Fruit fly (Drosophila melanogaster): ENCODE data around the gene CG10097.

CG10097 gene

DNA sequence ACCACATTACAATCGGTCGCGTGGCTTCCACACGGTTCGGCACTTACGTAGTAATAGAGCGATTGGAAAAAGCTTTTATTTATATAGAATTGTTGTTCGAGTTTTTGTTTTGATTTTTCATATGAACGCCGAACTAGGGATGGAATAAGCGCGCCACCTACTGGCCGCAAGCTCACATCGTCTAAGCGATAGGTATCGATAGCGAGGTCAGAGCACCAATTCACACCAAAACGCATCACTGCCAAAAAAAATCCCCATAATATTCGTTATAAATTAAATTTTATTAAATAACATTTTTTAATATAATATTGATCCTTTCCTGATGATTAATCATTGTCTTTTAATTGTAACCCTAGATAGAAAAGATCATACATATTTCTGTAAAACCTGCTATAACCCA, 45.3 kb downstream of the CG10097 start, which contains the start of gene CG10038 (continued):
- peak; percentile 44 for TF ChIP-seq Hsf (GFP tag; optimal IDR thresholded peaks at IDR 0.05)
- no peak for TF ChIP-seq CG1529 (GFP tag; optimal IDR thresholded peaks at IDR 0.05)
- no peak for TF ChIP-seq ham (GFP tag; IDR thresholded peaks at IDR 0.05)
- TF ChIP-seq ap (GFP tag; IDR thresholded peaks at IDR 0.05): no peak
- TF ChIP-seq Atf-2 (GFP tag; optimal IDR thresholded peaks at IDR 0.05): no peak
- TF ChIP-seq Gug (GFP tag; IDR thresholded peaks at IDR 0.05): peak; percentile 62; the same call in 2 of the 4 replicates
- peak; percentile 37; the same call in 2 of the 3 replicates for TF ChIP-seq CG17361 (GFP tag; IDR thresholded peaks at IDR 0.05)
- no peak for TF ChIP-seq sens-2 (GFP tag; IDR thresholded peaks at IDR 0.05)
- peak; percentile 62 for TF ChIP-seq CG12659 (GFP tag; optimal IDR thresholded peaks at IDR 0.05)
- peak in 1 of 2 experiments; percentile 15 for TF ChIP-seq chif (GFP tag; optimal IDR thresholded peaks at IDR 0.05)
- peak; percentile 59 for TF ChIP-seq lilli (GFP tag; optimal IDR thresholded peaks at IDR 0.05)
- TF ChIP-seq CG8765 (GFP tag; IDR thresholded peaks at IDR 0.05): no peak; the same call in 1 of the 2 replicates
- peak; percentile 36 for TF ChIP-seq Hr3 (GFP tag; optimal IDR thresholded peaks at IDR 0.05)
- no peak for TF ChIP-seq Lpt (GFP tag; optimal IDR thresholded peaks at IDR 0.05)
- TF ChIP-seq CG7987 (GFP tag; optimal IDR thresholded peaks at IDR 0.05): no peak
- TF ChIP-seq D19B (GFP tag; optimal IDR thresholded peaks at IDR 0.05): no peak
- peak; percentile 66 for TF ChIP-seq CG32532 (GFP tag; IDR thresholded peaks at IDR 0.05)
- peak; percentile 36 for TF ChIP-seq CG4424 (GFP tag; optimal IDR thresholded peaks at IDR 0.05)
- no peak for TF ChIP-seq Bdp1 (GFP tag; optimal IDR thresholded peaks at IDR 0.05)
- TF ChIP-seq CG16863 (GFP tag; optimal IDR thresholded peaks at IDR 0.05): no peak
- TF ChIP-seq az2 (GFP tag; optimal IDR thresholded peaks at IDR 0.05): peak; percentile 41
- peak; percentile 98 for TF ChIP-seq Opbp (GFP tag; IDR thresholded peaks at IDR 0.05; ENCODE audit: partially characterized antibody)
- TF ChIP-seq HmgD (GFP tag; optimal IDR thresholded peaks at IDR 0.05): no peak
- peak; percentile 30 for TF ChIP-seq Sin3A (optimal IDR thresholded peaks at IDR 0.05)
- TF ChIP-seq Scr (GFP tag; IDR thresholded peaks at IDR 0.05; ENCODE audit: partially characterized antibody): peak; percentile 93
- TF ChIP-seq al (GFP tag; IDR thresholded peaks at IDR 0.05): peak; percentile 21; the same call in 1 of the 2 replicates
- no peak for TF ChIP-seq Ravus (GFP tag; IDR thresholded peaks at IDR 0.05)
- peak; percentile 81 for TF ChIP-seq CG7357 (GFP tag; IDR thresholded peaks at IDR 0.05)
- TF ChIP-seq odd (GFP tag; optimal IDR thresholded peaks at IDR 0.05): no peak
- TF ChIP-seq CG18619 (GFP tag; optimal IDR thresholded peaks at IDR 0.05): no peak
- peak; percentile 12 for TF ChIP-seq CG12155 (GFP tag; optimal IDR thresholded peaks at IDR 0.05)
- TF ChIP-seq scrt (GFP tag; optimal IDR thresholded peaks at IDR 0.05): no peak
- no peak for TF ChIP-seq CG13894 (tag; optimal IDR thresholded peaks at IDR 0.05)
- peak; percentile 46 for TF ChIP-seq Ptx1 (GFP tag; IDR thresholded peaks at IDR 0.05)
- TF ChIP-seq CG4730 (GFP tag; IDR thresholded peaks at IDR 0.05): no peak
- TF ChIP-seq CG4617 (GFP tag; optimal IDR thresholded peaks at IDR 0.05; ENCODE audit: borderline replicate concordance): peak; percentile 61
- TF ChIP-seq inv (GFP tag; IDR thresholded peaks at IDR 0.05; ENCODE audit: partially characterized antibody): peak; percentile 93
- no peak for TF ChIP-seq Asciz (GFP tag; optimal IDR thresholded peaks at IDR 0.05)
- TF ChIP-seq CG30431 (GFP tag; optimal IDR thresholded peaks at IDR 0.05): no peak
- no peak for TF ChIP-seq CG18599 (GFP tag; optimal IDR thresholded peaks at IDR 0.05)
- peak; percentile 83 for TF ChIP-seq Myb (GFP tag; optimal IDR thresholded peaks at IDR 0.05)
- TF ChIP-seq zf30C (GFP tag; optimal IDR thresholded peaks at IDR 0.05): peak; percentile 24
- no peak for TF ChIP-seq ken (GFP tag; IDR thresholded peaks at IDR 0.05)
- TF ChIP-seq sens (GFP tag): peak; percentile 77
- TF ChIP-seq Med (GFP tag): peak; percentile 88
- no peak for TF ChIP-seq CG10366 (GFP tag; IDR thresholded peaks at IDR 0.05)
- peak; percentile 96 for TF ChIP-seq CTCF (GFP tag; optimal IDR thresholded peaks at IDR 0.05)
- TF ChIP-seq CG11398 (GFP tag; optimal IDR thresholded peaks at IDR 0.05): no peak
- TF ChIP-seq Aef1 (GFP tag; IDR thresholded peaks at IDR 0.05): peak; percentile 31; the same call in 1 of the 3 replicates
- TF ChIP-seq prd (optimal IDR thresholded peaks at IDR 0.05): no peak
- TF ChIP-seq prd (GFP tag; IDR thresholded peaks at IDR 0.05): no peak; the same call in 2 of the 3 replicates
- peak; percentile 92 for TF ChIP-seq CG34224 (GFP tag; IDR thresholded peaks at IDR 0.05; ENCODE audit: partially characterized antibody)
- TF ChIP-seq amos (GFP tag; IDR thresholded peaks at IDR 0.05; ENCODE audit: partially characterized antibody): peak; percentile 97
